Fruit fly (Drosophila melanogaster): ENCODE data around the gene CG12795.
A peak's percentile ranks its signal among the peaks of the same experiment; 100 is the strongest.

CG12795 gene

DNA sequence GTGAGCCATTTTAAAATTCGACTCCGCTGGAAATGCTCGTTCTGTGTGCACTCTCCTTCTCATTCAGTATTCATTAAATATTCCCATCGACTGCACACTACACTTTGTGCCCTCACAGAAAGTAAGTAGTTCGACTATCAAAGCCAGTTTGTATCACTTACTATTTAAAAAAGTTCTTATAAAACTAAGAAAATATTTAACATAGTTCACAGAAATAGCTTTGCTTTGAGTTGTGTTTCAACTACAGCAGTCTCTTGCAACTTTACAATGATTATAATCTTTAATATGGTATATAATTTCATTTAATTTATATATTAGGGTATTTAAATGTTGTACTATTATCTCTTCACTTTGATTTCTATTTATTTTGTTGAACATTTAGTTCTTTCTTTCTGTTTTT is 12.8 kb upstream of the CG12795 start (continued):
- TF ChIP-seq CG17361 (GFP tag; IDR thresholded peaks at IDR 0.05): peak; percentile 14; the same call in 1 of the 3 replicates
- TF ChIP-seq row (GFP tag; IDR thresholded peaks at IDR 0.05): peak; percentile 52
- TF ChIP-seq CG15601 (tag; optimal IDR thresholded peaks at IDR 0.05): peak; percentile 64
- TF ChIP-seq E2f2 (GFP tag; IDR thresholded peaks at IDR 0.05): no peak
- peak; percentile 83 for TF ChIP-seq sens (GFP tag)
- peak; percentile 44 for TF ChIP-seq Blimp-1 (GFP tag; optimal IDR thresholded peaks at IDR 0.05)
- TF ChIP-seq Hr51 (GFP tag; optimal IDR thresholded peaks at IDR 0.05): peak in 1 of 2 experiments; percentile 11
- no peak for TF ChIP-seq CG30020 (tag; optimal IDR thresholded peaks at IDR 0.05)
- TF ChIP-seq dmrt11E (tag; optimal IDR thresholded peaks at IDR 0.05): peak; percentile 69
- peak; percentile 63 for TF ChIP-seq CG2712 (tag; optimal IDR thresholded peaks at IDR 0.05)
- peak; percentile 12 for TF ChIP-seq trem (tag; optimal IDR thresholded peaks at IDR 0.05)
- TF ChIP-seq gsb-n (tag; optimal IDR thresholded peaks at IDR 0.05): peak; percentile 53
- no peak for TF ChIP-seq CG31388 (GFP tag; optimal IDR thresholded peaks at IDR 0.05)
- no peak for TF ChIP-seq D (optimal IDR thresholded peaks at IDR 0.05)
- peak; percentile 11 for TF ChIP-seq D (GFP tag; optimal IDR thresholded peaks at IDR 0.05)
- no peak for TF ChIP-seq bigmax (GFP tag; optimal IDR thresholded peaks at IDR 0.05)
- TF ChIP-seq Gug (GFP tag; IDR thresholded peaks at IDR 0.05): no peak
- peak; percentile 70 for TF ChIP-seq gem (tag; optimal IDR thresholded peaks at IDR 0.05)
- TF ChIP-seq croc (GFP tag; conservative IDR thresholded peaks at IDR 0.05): no peak; the same call in 2 of the 3 replicates
- TF ChIP-seq CG9437 (GFP tag; optimal IDR thresholded peaks at IDR 0.05): peak; percentile 10
- TF ChIP-seq CG18262 (tag; optimal IDR thresholded peaks at IDR 0.05): peak; percentile 67
- TF ChIP-seq eve (GFP tag; optimal IDR thresholded peaks at IDR 0.05): peak in 1 of 2 experiments; percentile 2
- peak; percentile 24 for TF ChIP-seq PHDP (tag; optimal IDR thresholded peaks at IDR 0.05)
- TF ChIP-seq CG11504 (tag; optimal IDR thresholded peaks at IDR 0.05): peak; percentile 52
- peak; percentile 36; the same call in 1 of the 2 replicates for TF ChIP-seq CG31441 (GFP tag; IDR thresholded peaks at IDR 0.05)
- TF ChIP-seq CG17829 (tag; optimal IDR thresholded peaks at IDR 0.05): peak; percentile 36
- peak; percentile 31 for TF ChIP-seq CG33557 (GFP tag; optimal IDR thresholded peaks at IDR 0.05)
- peak; percentile 19 for TF ChIP-seq CG13424 (tag; optimal IDR thresholded peaks at IDR 0.05)
- peak; percentile 26 for TF ChIP-seq grau (tag; optimal IDR thresholded peaks at IDR 0.05)
- no peak for TF ChIP-seq Dref (GFP tag; IDR thresholded peaks at IDR 0.05)
- no peak for TF ChIP-seq fd64A (GFP tag; optimal IDR thresholded peaks at IDR 0.05)
- peak; percentile 33 for TF ChIP-seq Ssrp (tag; optimal IDR thresholded peaks at IDR 0.05)
- peak; percentile 37 for TF ChIP-seq CG8388 (GFP tag; optimal IDR thresholded peaks at IDR 0.05)
- peak; percentile 63 for TF ChIP-seq CG10979 (tag; optimal IDR thresholded peaks at IDR 0.05)
- peak; percentile 29 for TF ChIP-seq CG8924 (tag; optimal IDR thresholded peaks at IDR 0.05)
- TF ChIP-seq CG12391 (tag; optimal IDR thresholded peaks at IDR 0.05): peak; percentile 37
- TF ChIP-seq CG2678 (tag; optimal IDR thresholded peaks at IDR 0.05): peak; percentile 27
- TF ChIP-seq unpg (GFP tag; optimal IDR thresholded peaks at IDR 0.05): peak; percentile 41
- no peak for TF ChIP-seq CG43689 (GFP tag; IDR thresholded peaks at IDR 0.05)
- peak; percentile 42 for TF ChIP-seq Spps (tag; optimal IDR thresholded peaks at IDR 0.05)
- peak; percentile 10 for TF ChIP-seq Sox102F (GFP tag; optimal IDR thresholded peaks at IDR 0.05)
- TF ChIP-seq Xrp1 (GFP tag; IDR thresholded peaks at IDR 0.05): peak; percentile 51
- TF ChIP-seq tap (tag; optimal IDR thresholded peaks at IDR 0.05): no peak
- no peak for TF ChIP-seq cas (GFP tag; IDR thresholded peaks at IDR 0.05)
- TF ChIP-seq Stat92E (GFP tag; optimal IDR thresholded peaks at IDR 0.05): peak in 1 of 3 experiments; percentile 50
- no peak for TF ChIP-seq gsb (GFP tag; IDR thresholded peaks at IDR 0.05)
- TF ChIP-seq CG14014 (GFP tag; IDR thresholded peaks at IDR 0.05): no peak
- no peak for TF ChIP-seq sc (optimal IDR thresholded peaks at IDR 0.05)
- TF ChIP-seq sc (GFP tag; optimal IDR thresholded peaks at IDR 0.05): peak; percentile 12
